Fruit fly (Drosophila melanogaster) whole organism, embryonic: ENCODE results near the gene CG34256.
A peak's percentile ranks its signal among the peaks of the same experiment; 100 is the strongest.

Experiments
- Asciz ChIP-seq: fragments of 200-800 bp; sonication (Bioruptor generic); optimal IDR thresholded peaks from 2 replicates; lab custom pipeline; 2017; ENCODE audit warnings: missing biosample characterization, mild to moderate bottlenecking, missing genetic modification characterization, missing genetic modification reagents
- Atf6 ChIP-seq: fragments of 200-800 bp; sonication (Bioruptor generic); IDR thresholded peaks from 2 replicates; pipeline ENCODE4 v1.3.6; 2022; ENCODE audit warnings: missing biosample characterization, missing genetic modification characterization
- Bteb2 ChIP-seq: fragments of 200-800 bp; sonication (Bioruptor generic); optimal IDR thresholded peaks from 2 replicates; lab custom pipeline; 2016; ENCODE audit warnings: missing biosample characterization, missing genetic modification characterization
- CG10267 ChIP-seq: fragments of 200-800 bp; sonication (Bioruptor generic); optimal IDR thresholded peaks from 2 replicates; lab custom pipeline; 2018; ENCODE audit warnings: missing biosample characterization, mild to moderate bottlenecking, missing genetic modification characterization, moderate library complexity
- CG10543 ChIP-seq: fragments of 200-800 bp; sonication (Bioruptor generic); optimal IDR thresholded peaks from 3 replicates; lab custom pipeline; 2017; ENCODE audit warnings: missing biosample characterization, mild to moderate bottlenecking, missing genetic modification characterization, moderate library complexity
- CG11504 ChIP-seq: fragments of 200-800 bp; sonication (Bioruptor generic); optimal IDR thresholded peaks from 3 replicates; lab custom pipeline; 2019; ENCODE audit warnings: missing biosample characterization, mild to moderate bottlenecking, missing genetic modification characterization, moderate library complexity
- CG11695 ChIP-seq: fragments of 200-800 bp; sonication (Bioruptor generic); IDR thresholded peaks from 3 replicates; pipeline ENCODE4 v1.3.6; 2022; ENCODE audit warnings: missing biosample characterization, missing genetic modification characterization
- CG13424 ChIP-seq: fragments of 200-800 bp; sonication (Bioruptor generic); optimal IDR thresholded peaks from 2 replicates; lab custom pipeline; 2019; ENCODE audit warnings: missing biosample characterization, mild to moderate bottlenecking, missing genetic modification characterization, moderate library complexity
- CG18476 ChIP-seq: fragments of 200-800 bp; sonication (Bioruptor generic); optimal IDR thresholded peaks from 2 replicates; lab custom pipeline; 2016; ENCODE audit warnings: missing biosample characterization, mild to moderate bottlenecking, missing genetic modification characterization
- CG18599 ChIP-seq: fragments of 200-800 bp; sonication (Bioruptor generic); optimal IDR thresholded peaks from 3 replicates; lab custom pipeline; 2017; ENCODE audit warnings: missing biosample characterization, missing genetic modification characterization, mild to moderate bottlenecking, moderate library complexity, missing genetic modification reagents
- CG2120 ChIP-seq: fragments of 200-800 bp; sonication (Bioruptor generic); optimal IDR thresholded peaks from 3 replicates; lab custom pipeline; 2016; ENCODE audit warnings: missing biosample characterization, missing genetic modification characterization
- CG31441 ChIP-seq: fragments of 200-800 bp; sonication (Bioruptor generic); IDR thresholded peaks from 2 replicates; pipeline ENCODE4 v1.3.6; 2022; ENCODE audit warnings: missing biosample characterization, missing genetic modification characterization
- CG3281 ChIP-seq: fragments of 200-800 bp; sonication (Bioruptor generic); optimal IDR thresholded peaks from 3 replicates; lab custom pipeline; 2017; ENCODE audit warnings: missing biosample characterization, mild to moderate bottlenecking, missing genetic modification characterization
- CG34376 ChIP-seq: fragments of 200-800 bp; sonication (Bioruptor generic); optimal IDR thresholded peaks from 2 replicates; lab custom pipeline; 2018; ENCODE audit warnings: missing biosample characterization, mild to moderate bottlenecking, missing genetic modification characterization
- CG4707 ChIP-seq: fragments of 200-800 bp; sonication (Bioruptor generic); optimal IDR thresholded peaks from 2 replicates; lab custom pipeline; 2018; ENCODE audit warnings: missing biosample characterization, mild to moderate bottlenecking, missing genetic modification characterization, moderate library complexity
- CG7372 ChIP-seq: fragments of 200-800 bp; sonication (Bioruptor generic); IDR thresholded peaks from 2 replicates; pipeline ENCODE4 v1.3.6; 2022; ENCODE audit warnings: missing biosample characterization, missing genetic modification characterization
- CG7556 ChIP-seq: fragments of 200-800 bp; sonication (Bioruptor generic); optimal IDR thresholded peaks from 2 replicates; lab custom pipeline; 2017; ENCODE audit warnings: missing biosample characterization, mild to moderate bottlenecking, missing genetic modification characterization
- CG7786 ChIP-seq: fragments of 200-800 bp; sonication (Bioruptor generic); optimal IDR thresholded peaks from 2 replicates; lab custom pipeline; 2016; ENCODE audit warnings: missing biosample characterization, missing genetic modification characterization
- CG7963 ChIP-seq: fragments of 200-800 bp; sonication (Bioruptor generic); IDR thresholded peaks from 3 replicates; pipeline ENCODE4 v1.3.6; 2022; ENCODE audit warnings: missing biosample characterization, missing genetic modification characterization; ENCODE audit not compliant: partially characterized antibody
- CG8290 ChIP-seq, 3 experiments: fragments of 200-800 bp; sonication (Bioruptor generic); optimal IDR thresholded peaks; 2 replicates each; lab custom pipeline; 2016 to 2019; ENCODE audit warnings: missing biosample characterization in 3 of 3, missing genetic modification characterization in 3 of 3, mild to moderate bottlenecking in 2 of 3, moderate library complexity in 1 of 3
- CoRest ChIP-seq: fragments of 200-800 bp; sonication (Bioruptor generic); optimal IDR thresholded peaks from 3 replicates; lab custom pipeline; 2018; ENCODE audit warnings: missing biosample characterization, mild to moderate bottlenecking, missing genetic modification characterization, moderate library complexity
- Drgx ChIP-seq: fragments of 200-800 bp; sonication (Bioruptor generic); IDR thresholded peaks from 2 replicates; pipeline ENCODE4 v1.3.6; 2022; ENCODE audit warnings: missing biosample characterization, missing genetic modification characterization
- E2f1 ChIP-seq: fragments of 200-800 bp; sonication (Bioruptor generic); IDR thresholded peaks from 2 replicates; pipeline ENCODE4 v1.3.6; 2022; ENCODE audit warnings: missing biosample characterization, missing genetic modification characterization
- Gsc ChIP-seq: fragments of 200-800 bp; sonication (Bioruptor generic); IDR thresholded peaks from 2 replicates; pipeline ENCODE4 v1.3.6; 2022; ENCODE audit warnings: missing biosample characterization, missing genetic modification characterization
- Hr51 ChIP-seq, 2 experiments: fragments of 200-800 bp; sonication (Bioruptor generic); optimal IDR thresholded peaks; 2 replicates in 1 of 2; 3 replicates in 1 of 2; lab custom pipeline; 2016 to 2018; ENCODE audit warnings: missing biosample characterization in 2 of 2, missing genetic modification characterization in 2 of 2, mild to moderate bottlenecking in 1 of 2, moderate library complexity in 1 of 2
- Jarid2 ChIP-seq: fragments of 200-800 bp; sonication (Bioruptor generic); optimal IDR thresholded peaks from 3 replicates; lab custom pipeline; 2017; ENCODE audit warnings: mild to moderate bottlenecking, missing biosample characterization, missing genetic modification reagents, missing genetic modification characterization
- Med ChIP-seq: fragments of 200-800 bp; sonication (Bioruptor generic); peaks from one replicate; lab custom pipeline; 2016; ENCODE audit warnings: missing biosample characterization, missing genetic modification characterization, mild to moderate bottlenecking, inconsistent platforms, moderate library complexity
- Sox100B ChIP-seq: fragments of 200-800 bp; sonication (Bioruptor generic); optimal IDR thresholded peaks from 3 replicates; lab custom pipeline; 2018; ENCODE audit warnings: missing biosample characterization, mild to moderate bottlenecking, missing genetic modification characterization
- Spps ChIP-seq: fragments of 200-800 bp; sonication (Bioruptor generic); optimal IDR thresholded peaks from 2 replicates; lab custom pipeline; 2018; ENCODE audit warnings: missing biosample characterization, mild to moderate bottlenecking, missing genetic modification characterization
- al ChIP-seq: fragments of 200-800 bp; sonication (Bioruptor generic); IDR thresholded peaks from 2 replicates; pipeline ENCODE4 v1.3.6; 2022; ENCODE audit warnings: missing biosample characterization, missing genetic modification characterization
- cato ChIP-seq: fragments of 200-800 bp; sonication (Bioruptor generic); optimal IDR thresholded peaks from 2 replicates; lab custom pipeline; 2016; ENCODE audit warnings: missing biosample characterization, missing genetic modification characterization, borderline replicate concordance
- chm ChIP-seq: fragments of 200-800 bp; sonication (Bioruptor generic); IDR thresholded peaks from 2 replicates; pipeline ENCODE4 v1.3.6; 2022; ENCODE audit warnings: missing biosample characterization, missing genetic modification characterization
- ci ChIP-seq: fragments of 200-800 bp; sonication (Bioruptor generic); IDR thresholded peaks from 3 replicates; pipeline ENCODE4 v1.3.6; 2022; ENCODE audit warnings: missing biosample characterization, missing genetic modification characterization
- dysf ChIP-seq: fragments of 200-800 bp; sonication (Bioruptor generic); IDR thresholded peaks from 3 replicates; pipeline ENCODE4 v1.3.6; 2022; ENCODE audit warnings: missing biosample characterization, missing genetic modification characterization
- gem ChIP-seq: fragments of 200-800 bp; sonication (Bioruptor generic); optimal IDR thresholded peaks from 2 replicates; lab custom pipeline; 2019; ENCODE audit warnings: missing biosample characterization, mild to moderate bottlenecking, missing genetic modification characterization, moderate library complexity
- hkb ChIP-seq, 2 experiments: fragments of 200-800 bp in 1 of 2; fragments of >200 bp in 1 of 2; sonication (Bioruptor generic) in 1 of 2; IDR thresholded peaks in 1 of 2; optimal IDR thresholded peaks in 1 of 2; 2 replicates each; pipeline versions ENCODE4 v1.3.6 to Lab custom; 2017 to 2022; ENCODE audit warnings: missing biosample characterization in 1 of 2, missing genetic modification characterization in 1 of 2
- ind ChIP-seq: fragments of 200-800 bp; sonication (Bioruptor generic); optimal IDR thresholded peaks from 3 replicates; lab custom pipeline; 2016; ENCODE audit warnings: missing biosample characterization, missing genetic modification characterization
- kni ChIP-seq: fragments of 200-800 bp; sonication (Bioruptor generic); optimal IDR thresholded peaks from 3 replicates; lab custom pipeline; 2017; ENCODE audit warnings: mild to moderate bottlenecking, missing biosample characterization, missing genetic modification reagents, missing genetic modification characterization
- mam ChIP-seq: fragments of 200-800 bp; sonication (Bioruptor generic); optimal IDR thresholded peaks from 3 replicates; lab custom pipeline; 2016; ENCODE audit warnings: missing biosample characterization, missing genetic modification characterization
- phol ChIP-seq: fragments of 200-800 bp; sonication (Bioruptor generic); optimal IDR thresholded peaks from 3 replicates; lab custom pipeline; 2018; ENCODE audit warnings: missing biosample characterization, mild to moderate bottlenecking, missing genetic modification characterization, moderate library complexity
- sens ChIP-seq: fragments of 200-800 bp; sonication (Bioruptor generic); peaks from one replicate; lab custom pipeline; 2016; ENCODE audit warnings: missing biosample characterization, missing genetic modification characterization
- sr ChIP-seq: fragments of 200-800 bp; sonication (Bioruptor generic); IDR thresholded peaks from 3 replicates; pipeline ENCODE4 v1.3.6; 2022; ENCODE audit warnings: missing biosample characterization, missing genetic modification characterization
- ttk ChIP-seq: fragments of 200-800 bp; sonication (Bioruptor generic); IDR thresholded peaks from 2 replicates; pipeline ENCODE4 v2.1.2; 2022; ENCODE audit warnings: missing biosample characterization, missing genetic modification characterization
- vnd ChIP-seq: fragments of 200-800 bp; sonication (Bioruptor generic); IDR thresholded peaks from 3 replicates; pipeline ENCODE4 v1.3.6; 2022; ENCODE audit warnings: missing biosample characterization, missing genetic modification characterization; ENCODE audit not compliant: partially characterized antibody
- vvl ChIP-seq: fragments of 200-800 bp; sonication (Bioruptor generic); IDR thresholded peaks from 2 replicates; pipeline ENCODE4 v1.3.6; 2022; ENCODE audit warnings: missing biosample characterization, missing genetic modification characterization
- wdn ChIP-seq: fragments of 200-800 bp; sonication (Bioruptor generic); IDR thresholded peaks from 2 replicates; pipeline ENCODE4 v1.3.6; 2022; ENCODE audit warnings: missing biosample characterization, missing genetic modification characterization
- zfh1 ChIP-seq: fragments of 200-800 bp; sonication (Bioruptor generic); IDR thresholded peaks from 3 replicates; pipeline ENCODE4 v1.3.6; 2022; ENCODE audit warnings: missing biosample characterization, missing genetic modification characterization

CG34256 gene

dm6 chr3L:19016133-19016804 is 26.7 kb upstream of the CG34256 start (continued):
- peak; percentile 24 for TF ChIP-seq ind (GFP tag; lab: Kevin White, UChicago)
- TF ChIP-seq Sox100B, result peak; percentile 48
- peak; percentile 49; the same call in 1 of the 3 replicates for TF ChIP-seq sr (GFP tag; lab: Robert Waterston, UW)
- peak; percentile 18 for TF ChIP-seq CG18599 (GFP tag; lab: Kevin White, UChicago)
- peak; percentile 38; the same call in 1 of the 2 replicates for TF ChIP-seq Drgx (GFP tag; lab: Robert Waterston, UW)
- TF ChIP-seq Spps (tag; lab: Kevin White, UChicago), result no peak
- peak; percentile 50 for TF ChIP-seq CG3281 (GFP tag; lab: Kevin White, UChicago)
- peak; percentile 60 for TF ChIP-seq CG2120 (GFP tag; lab: Kevin White, UChicago)
- TF ChIP-seq Med, result peak; percentile 85
- no peak for TF ChIP-seq zfh1 (GFP tag; lab: Robert Waterston, UW)
- TF ChIP-seq CG10543 (GFP tag; lab: Kevin White, UChicago), result peak; percentile 84
- 0 out of 3 replicates have a peak, but pooled peaks have one; percentile 16 for TF ChIP-seq CG7963
- TF ChIP-seq chm (GFP tag; lab: Robert Waterston, UW), result peak; percentile 54
- no peak for TF ChIP-seq CG8290 (GFP tag; optimal IDR thresholded peaks at IDR 0.05; lab: Kevin White, UChicago)
- peak in 1 of 2 experiments; percentile 29 for TF ChIP-seq CG8290 (tag; optimal IDR thresholded peaks at IDR 0.05; lab: Kevin White, UChicago)
- peak; percentile 48; the same call in 1 of the 2 replicates for TF ChIP-seq vvl
- 0 out of 3 replicates have a peak, but pooled peaks have one; percentile 18 for TF ChIP-seq ci (GFP tag; lab: Robert Waterston, UW)
- TF ChIP-seq Asciz, result peak; percentile 26
- TF ChIP-seq vnd (GFP tag; lab: Robert Waterston, UW), result no peak
- TF ChIP-seq Atf6 (GFP tag; lab: Robert Waterston, UW), result no peak; the same call in 1 of the 2 replicates
- TF ChIP-seq CG7556 (GFP tag; lab: Kevin White, UChicago), result peak; percentile 62
- peak; percentile 47 for TF ChIP-seq CoRest (tag; lab: Kevin White, UChicago)
- peak; percentile 81 for TF ChIP-seq sens
- peak; percentile 1 for TF ChIP-seq mam (GFP tag; lab: Kevin White, UChicago)
- peak; percentile 62 for TF ChIP-seq CG11695 (GFP tag; lab: Robert Waterston, UW)
- 0 out of 2 replicates have a peak, but pooled peaks have one; percentile 39 for TF ChIP-seq wdn (GFP tag; lab: Robert Waterston, UW)
- TF ChIP-seq CG11504 (tag; lab: Kevin White, UChicago), result peak; percentile 59
- peak; percentile 35 for TF ChIP-seq Bteb2 (GFP tag; lab: Kevin White, UChicago)
- TF ChIP-seq Gsc (GFP tag; lab: Robert Waterston, UW), result no peak
- peak; percentile 66 for TF ChIP-seq gem (tag; lab: Kevin White, UChicago)
- TF ChIP-seq dysf (GFP tag; lab: Robert Waterston, UW), result peak; percentile 67; the same call in 2 of the 3 replicates
- TF ChIP-seq phol (tag; lab: Kevin White, UChicago), result peak; percentile 6
- TF ChIP-seq E2f1, result no peak
- TF ChIP-seq Jarid2 (GFP tag; lab: Kevin White, UChicago), result peak; percentile 12
- TF ChIP-seq CG7372, result peak; percentile 28; the same call in 1 of the 2 replicates
- no peak for TF ChIP-seq ttk (GFP tag; lab: Robert Waterston, UW)
- peak; percentile 55 for TF ChIP-seq CG13424
- no peak for TF ChIP-seq CG4707 (GFP tag; lab: Kevin White, UChicago)
- no peak for TF ChIP-seq CG34376
- TF ChIP-seq Hr51 (GFP tag; optimal IDR thresholded peaks at IDR 0.05; lab: Kevin White, UChicago), result peak in 1 of 2 experiments; percentile 58
- peak; percentile 20 for TF ChIP-seq CG18476 (GFP tag; lab: Kevin White, UChicago)
- TF ChIP-seq CG31441, result peak; percentile 27; the same call in 1 of the 2 replicates
- TF ChIP-seq hkb (optimal IDR thresholded peaks at IDR 0.05; lab: Kevin White, UChicago), result no peak
- TF ChIP-seq hkb (GFP tag; IDR thresholded peaks at IDR 0.05; lab: Robert Waterston, UW), result no peak
- 0 out of 2 replicates have a peak, but pooled peaks have one; percentile 22 for TF ChIP-seq al
- no peak for TF ChIP-seq cato (GFP tag; lab: Kevin White, UChicago)
- peak; percentile 12 for TF ChIP-seq CG7786 (GFP tag; lab: Kevin White, UChicago)
- TF ChIP-seq kni, result peak; percentile 87
- TF ChIP-seq CG10267 (tag; lab: Kevin White, UChicago), result peak; percentile 22
